Fruit fly (Drosophila melanogaster) whole organism, embryonic: ENCODE data around the gene CG31908.

Experiments used
- Aef1 ChIP-seq: fragments of 200-800 bp; sonication (Bioruptor generic); IDR thresholded peaks from 3 replicates; pipeline ENCODE4 v1.3.6; 2022; ENCODE audit warnings: missing biosample characterization, missing genetic modification characterization
- CG10654 ChIP-seq: fragments of 200-800 bp; sonication (Bioruptor generic); optimal IDR thresholded peaks from 2 replicates; lab custom pipeline; 2016; ENCODE audit warnings: missing biosample characterization, missing genetic modification characterization
- CG11247 ChIP-seq: fragments of 200-800 bp; sonication (Bioruptor generic); IDR thresholded peaks from 2 replicates; pipeline ENCODE4 v1.3.6; 2022; ENCODE audit warnings: missing biosample characterization, missing genetic modification characterization
- CG11696 ChIP-seq: fragments of 200-800 bp; sonication (Bioruptor generic); IDR thresholded peaks from 2 replicates; pipeline ENCODE4 v1.3.6; 2022; ENCODE audit warnings: missing biosample characterization, missing genetic modification characterization
- CG12155 ChIP-seq: fragments of 200-800 bp; sonication (Bioruptor generic); optimal IDR thresholded peaks from 3 replicates; lab custom pipeline; 2016; ENCODE audit warnings: missing biosample characterization, missing genetic modification characterization
- CG13424 ChIP-seq: fragments of 200-800 bp; sonication (Bioruptor generic); optimal IDR thresholded peaks from 2 replicates; lab custom pipeline; 2019; ENCODE audit warnings: missing biosample characterization, mild to moderate bottlenecking, missing genetic modification characterization, moderate library complexity
- CG13624 ChIP-seq: fragments of 200-800 bp; sonication (Bioruptor generic); optimal IDR thresholded peaks from 2 replicates; lab custom pipeline; 2016; ENCODE audit warnings: missing biosample characterization, missing genetic modification characterization
- CG14860 ChIP-seq: fragments of 200-800 bp; sonication (Bioruptor generic); IDR thresholded peaks from 3 replicates; pipeline ENCODE4 v1.3.6; 2022; ENCODE audit warnings: missing biosample characterization, missing genetic modification characterization; ENCODE audit not compliant: partially characterized antibody
- CG15514 ChIP-seq: fragments of 200-800 bp; sonication (Bioruptor generic); optimal IDR thresholded peaks from 3 replicates; lab custom pipeline; 2017; ENCODE audit warnings: missing biosample characterization, missing genetic modification characterization, mild to moderate bottlenecking, moderate library complexity, missing genetic modification reagents
- CG2712 ChIP-seq: fragments of 200-800 bp; optimal IDR thresholded peaks from 3 replicates; lab custom pipeline; 2019; ENCODE audit warnings: missing biosample characterization, mild to moderate bottlenecking, missing genetic modification characterization, moderate library complexity
- CG3163 ChIP-seq: fragments of 200-800 bp; sonication (Bioruptor generic); optimal IDR thresholded peaks from 3 replicates; lab custom pipeline; 2016; ENCODE audit warnings: missing biosample characterization, missing genetic modification characterization
- CG33213 ChIP-seq: fragments of 200-800 bp; sonication (Bioruptor generic); optimal IDR thresholded peaks from 3 replicates; lab custom pipeline; 2016; ENCODE audit warnings: missing biosample characterization, missing genetic modification characterization
- CG42726 ChIP-seq: fragments of 200-800 bp; sonication (Bioruptor generic); IDR thresholded peaks from 2 replicates; pipeline ENCODE4 v1.3.6; 2022; ENCODE audit warnings: missing biosample characterization, missing genetic modification characterization; ENCODE audit not compliant: partially characterized antibody
- CG4424 ChIP-seq: fragments of 200-800 bp; sonication (Bioruptor generic); optimal IDR thresholded peaks from 3 replicates; lab custom pipeline; 2016; ENCODE audit warnings: missing biosample characterization, missing genetic modification characterization
- CG5953 ChIP-seq: fragments of 200-800 bp; sonication (Bioruptor generic); IDR thresholded peaks from 2 replicates; pipeline ENCODE4 v1.3.6; 2022; ENCODE audit warnings: missing biosample characterization, missing genetic modification characterization
- CG6791 ChIP-seq: fragments of 200-800 bp; sonication (Bioruptor generic); IDR thresholded peaks from 3 replicates; pipeline ENCODE4 v1.3.6; 2022; ENCODE audit warnings: missing biosample characterization, missing genetic modification characterization; ENCODE audit not compliant: partially characterized antibody
- CG7963 ChIP-seq: fragments of 200-800 bp; sonication (Bioruptor generic); IDR thresholded peaks from 3 replicates; pipeline ENCODE4 v1.3.6; 2022; ENCODE audit warnings: missing biosample characterization, missing genetic modification characterization; ENCODE audit not compliant: partially characterized antibody
- Chrac-16 ChIP-seq: fragments of 200-800 bp; sonication (Bioruptor generic); optimal IDR thresholded peaks from 3 replicates; lab custom pipeline; 2016; ENCODE audit warnings: missing biosample characterization, missing genetic modification characterization
- D19B ChIP-seq: fragments of 200-800 bp; sonication (Bioruptor generic); optimal IDR thresholded peaks from 2 replicates; lab custom pipeline; 2017; ENCODE audit warnings: missing biosample characterization, mild to moderate bottlenecking, missing genetic modification characterization
- Dfd ChIP-seq, 2 experiments: fragments of >200 bp; optimal IDR thresholded peaks; 2 replicates each; lab custom pipeline; 2017; ENCODE audit warnings: missing biosample characterization in 2 of 2, missing genetic modification characterization in 2 of 2
- Doc3 ChIP-seq: fragments of 200-800 bp; sonication (Bioruptor generic); IDR thresholded peaks from 3 replicates; pipeline ENCODE4 v1.3.6; 2022; ENCODE audit warnings: missing biosample characterization, missing genetic modification characterization; ENCODE audit not compliant: partially characterized antibody
- Ets97D ChIP-seq: fragments of 200-800 bp; sonication (Bioruptor generic); optimal IDR thresholded peaks from 3 replicates; lab custom pipeline; 2016; ENCODE audit warnings: missing biosample characterization, missing genetic modification characterization
- H2.0 ChIP-seq: fragments of 200-800 bp; sonication (Bioruptor generic); IDR thresholded peaks from 2 replicates; pipeline ENCODE4 v1.3.6; 2022; ENCODE audit warnings: missing biosample characterization, missing genetic modification characterization
- Hmx ChIP-seq: fragments of 200-800 bp; sonication (Bioruptor generic); optimal IDR thresholded peaks from 2 replicates; lab custom pipeline; 2016; ENCODE audit warnings: missing biosample characterization, missing genetic modification characterization
- Kr ChIP-seq: fragments of 200-800 bp; sonication (Bioruptor generic); optimal IDR thresholded peaks from 2 replicates; lab custom pipeline; 2017; ENCODE audit warnings: missing biosample characterization, mild to moderate bottlenecking, missing genetic modification characterization
- NfI ChIP-seq: fragments of 200-800 bp; sonication (Bioruptor generic); optimal IDR thresholded peaks from 3 replicates; lab custom pipeline; 2018; ENCODE audit warnings: missing biosample characterization, mild to moderate bottlenecking, missing genetic modification characterization, moderate library complexity
- Opbp ChIP-seq: fragments of 200-800 bp; sonication (Bioruptor generic); IDR thresholded peaks from 3 replicates; pipeline ENCODE4 v1.3.6; 2022; ENCODE audit warnings: missing biosample characterization, missing genetic modification characterization; ENCODE audit not compliant: partially characterized antibody
- Ptx1 ChIP-seq: fragments of 200-800 bp; sonication (Bioruptor generic); IDR thresholded peaks from 2 replicates; pipeline ENCODE4 v1.3.6; 2022; ENCODE audit warnings: missing biosample characterization, missing genetic modification characterization
- Sin3A ChIP-seq: fragments of >200 bp; optimal IDR thresholded peaks from 2 replicates; lab custom pipeline; 2018
- Tbp ChIP-seq: fragments of >200 bp; optimal IDR thresholded peaks from 2 replicates; lab custom pipeline; 2018; ENCODE audit warnings: missing biosample characterization, missing genetic modification characterization
- Vsx1 ChIP-seq: fragments of 200-800 bp; sonication (Bioruptor generic); optimal IDR thresholded peaks from 2 replicates; lab custom pipeline; 2017; ENCODE audit warnings: missing biosample characterization, mild to moderate bottlenecking, missing genetic modification characterization, missing genetic modification reagents
- ac ChIP-seq: fragments of 200-800 bp; sonication (Bioruptor generic); optimal IDR thresholded peaks from 3 replicates; lab custom pipeline; 2017; ENCODE audit warnings: missing biosample characterization, mild to moderate bottlenecking, missing genetic modification characterization
- crc ChIP-seq: fragments of 200-800 bp; sonication (Bioruptor generic); optimal IDR thresholded peaks from 2 replicates; lab custom pipeline; 2016; ENCODE audit warnings: missing biosample characterization, missing genetic modification characterization
- fru ChIP-seq: fragments of >200 bp; optimal IDR thresholded peaks from 2 replicates; lab custom pipeline; 2017
- gce ChIP-seq: fragments of 200-800 bp; sonication (Bioruptor generic); IDR thresholded peaks from 3 replicates; pipeline ENCODE4 v1.3.6; 2022; ENCODE audit warnings: missing biosample characterization, missing genetic modification characterization
- gro ChIP-seq: fragments of 200-800 bp; sonication (Bioruptor generic); optimal IDR thresholded peaks from 2 replicates; lab custom pipeline; 2016; ENCODE audit warnings: missing biosample characterization, missing genetic modification characterization
- hb ChIP-seq: fragments of 200-800 bp; sonication (Bioruptor generic); IDR thresholded peaks from 3 replicates; pipeline ENCODE4 v1.3.6; 2022; ENCODE audit warnings: missing biosample characterization, missing genetic modification characterization; ENCODE audit not compliant: partially characterized antibody
- her ChIP-seq: fragments of 200-800 bp; sonication (Bioruptor generic); optimal IDR thresholded peaks from 2 replicates; lab custom pipeline; 2016; ENCODE audit warnings: missing biosample characterization, missing genetic modification characterization
- lilli ChIP-seq: fragments of 200-800 bp; sonication (Bioruptor generic); optimal IDR thresholded peaks from 3 replicates; lab custom pipeline; 2016; ENCODE audit warnings: missing biosample characterization, missing genetic modification characterization
- mam ChIP-seq: fragments of 200-800 bp; sonication (Bioruptor generic); optimal IDR thresholded peaks from 3 replicates; lab custom pipeline; 2016; ENCODE audit warnings: missing biosample characterization, missing genetic modification characterization
- otp ChIP-seq: fragments of 200-800 bp; sonication (Bioruptor generic); IDR thresholded peaks from 3 replicates; pipeline ENCODE4, ENCODE4 v1.3.6; 2022; ENCODE audit warnings: missing biosample characterization, missing genetic modification characterization
- repo ChIP-seq: fragments of 200-800 bp; sonication (Bioruptor generic); optimal IDR thresholded peaks from 2 replicates; lab custom pipeline; 2016; ENCODE audit warnings: missing biosample characterization, missing genetic modification characterization
- rib ChIP-seq: fragments of 200-800 bp; sonication (Bioruptor generic); IDR thresholded peaks from 2 replicates; pipeline ENCODE4 v1.3.6; 2022; ENCODE audit warnings: missing biosample characterization, missing genetic modification characterization
- row ChIP-seq: fragments of 200-800 bp; sonication (Bioruptor generic); IDR thresholded peaks from 3 replicates; pipeline ENCODE4 v1.3.6; 2022; ENCODE audit warnings: missing biosample characterization, missing genetic modification characterization
- scrt ChIP-seq: fragments of 200-800 bp; sonication (Bioruptor generic); optimal IDR thresholded peaks from 2 replicates; lab custom pipeline; 2018; ENCODE audit warnings: missing biosample characterization, mild to moderate bottlenecking, missing genetic modification characterization, moderate library complexity
- sd ChIP-seq: fragments of 200-800 bp; sonication (Bioruptor generic); optimal IDR thresholded peaks from 3 replicates; lab custom pipeline; 2018; ENCODE audit warnings: missing biosample characterization, mild to moderate bottlenecking, missing genetic modification characterization, moderate library complexity
- sisA ChIP-seq: fragments of 200-800 bp; sonication (Bioruptor generic); IDR thresholded peaks from 2 replicates; pipeline ENCODE4 v1.3.6; 2022; ENCODE audit warnings: missing biosample characterization, missing genetic modification characterization
- z ChIP-seq: fragments of 200-800 bp; sonication (Bioruptor generic); IDR thresholded peaks from 3 replicates; pipeline ENCODE4 v1.3.6; 2022; ENCODE audit warnings: missing biosample characterization, missing genetic modification characterization
- zen ChIP-seq: fragments of 200-800 bp; sonication (Bioruptor generic); optimal IDR thresholded peaks from 3 replicates; lab custom pipeline; 2018; ENCODE audit warnings: missing biosample characterization, mild to moderate bottlenecking, missing genetic modification characterization, moderate library complexity

The CG31908 gene

DNA sequence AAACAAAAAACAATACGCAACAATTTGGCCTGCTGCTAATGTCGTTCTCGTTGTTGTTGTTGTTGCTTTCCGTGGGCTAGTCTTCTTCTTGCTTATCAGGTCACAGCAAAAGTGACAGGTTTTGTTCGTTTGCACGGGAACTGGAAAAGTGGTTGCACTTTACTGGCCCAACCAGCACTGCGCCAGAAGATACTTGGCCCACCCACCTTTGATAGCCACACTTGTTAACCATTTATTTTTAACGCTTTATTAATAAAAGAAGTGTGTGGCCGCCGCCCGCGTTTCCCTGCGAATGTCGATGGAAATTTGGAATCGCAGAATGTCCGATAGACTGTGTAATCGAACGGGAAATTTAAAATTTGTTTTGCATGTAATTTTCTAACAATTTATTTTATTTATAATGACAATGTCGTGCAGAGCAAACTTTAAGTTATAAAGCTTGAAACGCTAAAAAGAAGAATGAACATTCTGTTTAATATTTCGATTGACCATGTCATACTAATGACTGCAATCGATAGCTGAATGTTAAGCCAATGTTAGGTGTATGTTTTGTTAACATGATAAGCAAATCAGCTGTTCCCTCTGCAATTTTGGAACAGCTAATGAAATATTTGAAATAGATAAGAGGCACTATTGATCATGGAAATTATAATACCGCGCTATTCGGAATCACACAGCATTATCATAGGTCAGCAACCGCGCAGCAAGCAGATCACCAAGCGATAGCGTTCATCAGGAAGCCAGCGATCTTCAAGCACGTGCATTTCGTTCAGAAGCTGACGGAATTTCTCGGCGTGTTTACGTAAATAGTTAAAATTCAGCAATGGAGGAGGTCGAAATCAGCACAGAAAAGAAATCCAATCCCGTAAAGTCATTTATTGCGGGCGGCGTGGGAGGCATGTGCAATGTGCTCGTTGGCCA, at the start of gene CG31908, which contains the start of gene MME1 (continued):
- TF ChIP-seq repo (GFP tag; lab: Kevin White, UChicago) (no peak), her (GFP tag; lab: Kevin White, UChicago) (peak; percentile 4), CG15514 (GFP tag; lab: Kevin White, UChicago) (peak; percentile 27), otp (GFP tag; lab: Robert Waterston, UW) (no peak), scrt (GFP tag; lab: Kevin White, UChicago) (no peak), Ets97D (GFP tag; lab: Kevin White, UChicago) (peak; percentile 71), Aef1 (GFP tag; lab: Robert Waterston, UW) (peak; percentile 20; the same call in 1 of the 3 replicates), Sin3A (lab: Kevin White, UChicago) (peak; percentile 71), CG12155 (GFP tag; lab: Kevin White, UChicago) (peak; percentile 21), Vsx1 (GFP tag; lab: Kevin White, UChicago) (peak; percentile 12), Dfd (GFP tag; optimal IDR thresholded peaks at IDR 0.05; lab: Kevin White, UChicago) (no peak), crc (GFP tag; lab: Kevin White, UChicago) (no peak), sd (tag; lab: Kevin White, UChicago) (peak; percentile 38), CG14860 (GFP tag; lab: Robert Waterston, UW) (peak; percentile 78), CG5953 (GFP tag; lab: Robert Waterston, UW) (no peak), mam (GFP tag; lab: Kevin White, UChicago) (peak; percentile 30), fru (lab: Kevin White, UChicago) (no peak), Doc3 (GFP tag; lab: Robert Waterston, UW) (peak; percentile 79), Kr (GFP tag; lab: Kevin White, UChicago) (no peak), Tbp (GFP tag; lab: Kevin White, UChicago) (no peak), Ptx1 (GFP tag; lab: Robert Waterston, UW) (no peak), CG11696 (no peak), z (no peak), CG6791 (GFP tag; lab: Robert Waterston, UW) (peak; percentile 76; the same call in 2 of the 3 replicates), gro (GFP tag; lab: Kevin White, UChicago) (no peak), CG11247 (GFP tag; lab: Robert Waterston, UW) (no peak), Hmx (GFP tag; lab: Kevin White, UChicago) (peak; percentile 15), rib (GFP tag; lab: Robert Waterston, UW) (no peak), row (GFP tag; lab: Robert Waterston, UW) (peak; percentile 41; the same call in 1 of the 3 replicates), CG13424 (tag; lab: Kevin White, UChicago) (no peak), lilli (peak; percentile 53), sisA (GFP tag; lab: Robert Waterston, UW) (0 out of 2 replicates have a peak, but pooled peaks have one; percentile 5), gce (GFP tag; lab: Robert Waterston, UW) (no peak), CG13624 (GFP tag; lab: Kevin White, UChicago) (peak; percentile 35), CG3163 (GFP tag; lab: Kevin White, UChicago) (no peak), D19B (GFP tag; lab: Kevin White, UChicago) (no peak), CG2712 (tag; lab: Kevin White, UChicago) (peak; percentile 29), H2.0 (GFP tag; lab: Robert Waterston, UW) (no peak), CG4424 (GFP tag; lab: Kevin White, UChicago) (peak; percentile 4), CG7963 (GFP tag; lab: Robert Waterston, UW) (peak; percentile 69; the same call in 2 of the 3 replicates), CG42726 (GFP tag; lab: Robert Waterston, UW) (0 out of 2 replicates have a peak, but pooled peaks have one; percentile 9), zen (peak; percentile 62), CG10654 (GFP tag; lab: Kevin White, UChicago) (no peak), hb (peak; percentile 66; the same call in 1 of the 3 replicates), ac (GFP tag; lab: Kevin White, UChicago) (no peak), CG33213 (peak; percentile 4), Chrac-16 (GFP tag; lab: Kevin White, UChicago) (peak; percentile 16), NfI (peak; percentile 14), Opbp (GFP tag; lab: Robert Waterston, UW) (peak; percentile 43; the same call in 2 of the 3 replicates)
